Worm (Caenorhabditis elegans): ENCODE measurements around the gene F43C1.7.

The F43C1.7 gene

ce11 chrIII:4195306-4196008 is 46.9 kb downstream of the F43C1.7 start (continued):
- 0 out of 2 replicates have a peak, but pooled peaks have one; percentile 49 for TF ChIP-seq let-526 (GFP tag; IDR thresholded peaks at IDR 0.05)
- TF ChIP-seq egl-44 (GFP tag; IDR thresholded peaks at IDR 0.05) = no peak
- peak; percentile 63 for TF ChIP-seq F10E7.11 (tag; optimal IDR thresholded peaks at IDR 0.05)
- TF ChIP-seq athp-1 (tag; optimal IDR thresholded peaks at IDR 0.05) = peak; percentile 68
- TF ChIP-seq F23B12.7 (tag; optimal IDR thresholded peaks at IDR 0.05; ENCODE audit: insufficient read depth) = no peak
- TF ChIP-seq attf-5 (GFP tag; optimal IDR thresholded peaks at IDR 0.05) = peak; percentile 24
- TF ChIP-seq B0336.3 (GFP tag; IDR thresholded peaks at IDR 0.05) = peak; percentile 95
- peak; percentile 30; the same call in 1 of the 2 replicates for TF ChIP-seq hsf-1 (GFP tag; IDR thresholded peaks at IDR 0.05)
- peak; percentile 73 for TF ChIP-seq K11D2.4 (GFP tag; IDR thresholded peaks at IDR 0.05)
- no peak for TF ChIP-seq ztf-18 (tag; optimal IDR thresholded peaks at IDR 0.05)
- peak; percentile 11 for TF ChIP-seq mxl-1 (tag; optimal IDR thresholded peaks at IDR 0.05)
- TF ChIP-seq ZK185.1 (tag; optimal IDR thresholded peaks at IDR 0.05; ENCODE audit: poor library complexity, severe bottlenecking) = peak; percentile 72
- no peak for TF ChIP-seq hrde-1 (tag; optimal IDR thresholded peaks at IDR 0.05; ENCODE audit: borderline replicate concordance)
- peak; percentile 39 for TF ChIP-seq K12H6.12 (tag; optimal IDR thresholded peaks at IDR 0.05)
- TF ChIP-seq ama-1 (optimal IDR thresholded peaks at IDR 0.05) = peak; percentile 96
- TF ChIP-seq ama-1 (GFP tag; optimal IDR thresholded peaks at IDR 0.05) = peak in 1 of 2 experiments; percentile 68
- no peak for TF ChIP-seq bed-1 (GFP tag; IDR thresholded peaks at IDR 0.05)
- TF ChIP-seq fkh-3 (tag; optimal IDR thresholded peaks at IDR 0.05) = peak; percentile 80
- TF ChIP-seq F57A8.1 (GFP tag; optimal IDR thresholded peaks at IDR 0.05) = no peak
- TF ChIP-seq ekl-4 (GFP tag; IDR thresholded peaks at IDR 0.05) = peak; percentile 83
- no peak for TF ChIP-seq mes-4 (tag; optimal IDR thresholded peaks at IDR 0.05)
- peak; percentile 42 for TF ChIP-seq ceh-27 (GFP tag; optimal IDR thresholded peaks at IDR 0.05)
- no peak for TF ChIP-seq ztf-22 (GFP tag; optimal IDR thresholded peaks at IDR 0.05)
- TF ChIP-seq zim-3 (tag; optimal IDR thresholded peaks at IDR 0.05) = peak; percentile 74
- TF ChIP-seq tbp1 (GFP tag; optimal IDR thresholded peaks at IDR 0.05) = peak; percentile 41
- no peak for TF ChIP-seq F22D6.2 (tag; optimal IDR thresholded peaks at IDR 0.05)
- peak; percentile 66 for TF ChIP-seq madf-6 (GFP tag; IDR thresholded peaks at IDR 0.05)
- TF ChIP-seq zfh-2 (GFP tag; conservative IDR thresholded peaks at IDR 0.05) = no peak
- no peak for TF ChIP-seq cebp-1 (GFP tag; IDR thresholded peaks at IDR 0.05)
- TF ChIP-seq cebp-1 (tag; optimal IDR thresholded peaks at IDR 0.05) = peak; percentile 62
- no peak for TF ChIP-seq pha-4 (tag; optimal IDR thresholded peaks at IDR 0.05)
- TF ChIP-seq rec-8 (tag; optimal IDR thresholded peaks at IDR 0.05) = peak in 1 of 2 experiments; percentile 29
- TF ChIP-seq let-607 (tag; optimal IDR thresholded peaks at IDR 0.05) = peak; percentile 67 to 89
- TF ChIP-seq ccch-3 (GFP tag; optimal IDR thresholded peaks at IDR 0.05) = no peak
- TF ChIP-seq repo-1 (tag; optimal IDR thresholded peaks at IDR 0.05) = peak; percentile 86
- TF ChIP-seq B0035.1 (tag; optimal IDR thresholded peaks at IDR 0.05) = no peak
- peak; percentile 11 for TF ChIP-seq ets-4 (GFP tag; optimal IDR thresholded peaks at IDR 0.05)
- TF ChIP-seq hmg-20 (GFP tag; IDR thresholded peaks at IDR 0.05) = peak; percentile 81
- no peak for TF ChIP-seq lir-1 (GFP tag; conservative IDR thresholded peaks at IDR 0.05)
- TF ChIP-seq madf-3 (GFP tag; IDR thresholded peaks at IDR 0.05) = peak; percentile 56; the same call in 1 of the 2 replicates
- no peak for TF ChIP-seq T07F8.4 (tag; optimal IDR thresholded peaks at IDR 0.05)
- no peak; the same call in 1 of the 2 replicates for TF ChIP-seq ceh-100 (GFP tag; IDR thresholded peaks at IDR 0.05)
- TF ChIP-seq lin-40 (tag; optimal IDR thresholded peaks at IDR 0.05) = peak; percentile 57
